Worm (Caenorhabditis elegans) whole organism, L2 larva: Measurements from ENCODE around the gene rnh-1.1.

Experiments used
- ceh-16 ChIP-seq: fragments of 150-350 bp; optimal IDR thresholded peaks from 2 replicates; lab custom pipeline; 2014; ENCODE audit warnings: missing biosample characterization, missing genetic modification characterization
- ceh-82 ChIP-seq: fragments of 150-350 bp; optimal IDR thresholded peaks from 2 replicates; lab custom pipeline; 2014; ENCODE audit warnings: missing biosample characterization, missing genetic modification characterization
- mab-5 ChIP-seq: fragments of 150-350 bp; optimal IDR thresholded peaks from 2 replicates; lab custom pipeline; 2014; ENCODE audit warnings: missing biosample characterization, missing genetic modification characterization
- skn-1 ChIP-seq: sonication (generic microtip); optimal IDR thresholded peaks from 2 replicates; lab custom pipeline; 2017; ENCODE audit warnings: missing biosample characterization, missing genetic modification characterization
- snpc-4 ChIP-seq: fragments of 150-350 bp; optimal IDR thresholded peaks from 2 replicates; lab custom pipeline; 2014; ENCODE audit warnings: missing biosample characterization, missing genetic modification characterization
- ztf-11 ChIP-seq: sonication (generic microtip); optimal IDR thresholded peaks from 2 replicates; lab custom pipeline; 2017; ENCODE audit warnings: missing biosample characterization, missing genetic modification characterization

DNA sequence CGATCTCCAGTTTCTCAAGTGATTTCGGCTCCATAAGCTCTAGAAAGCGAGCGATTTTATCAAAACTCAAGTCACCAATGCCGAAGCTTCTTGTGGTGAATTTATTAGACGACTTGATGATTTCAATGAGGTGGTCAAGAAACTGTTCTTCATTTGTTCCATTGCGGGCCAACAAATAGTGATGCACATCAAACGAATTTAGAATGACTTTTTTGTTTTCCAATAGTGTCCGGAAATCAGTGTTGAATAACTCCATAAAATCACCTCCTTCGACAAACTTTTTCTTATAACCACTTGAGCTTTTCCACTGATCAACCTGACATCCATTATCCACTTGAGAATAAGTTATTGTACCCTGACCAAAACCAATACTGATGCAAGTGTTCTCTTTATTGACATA, 21.7 kb downstream of the rnh-1.1 start:
- TF ChIP-seq ceh-82 (tag; lab: Kevin White, UChicago) (no peak), snpc-4 (tag; lab: Kevin White, UChicago) (no peak), skn-1 (tag; lab: Kevin White, UChicago) (no peak), mab-5 (no peak), ztf-11 (tag; lab: Kevin White, UChicago) (no peak), ceh-16 (tag; lab: Kevin White, UChicago) (no peak)
